1 fruit fly cellular context compared by ENCODE assay signal in the genomic region with DNA sequence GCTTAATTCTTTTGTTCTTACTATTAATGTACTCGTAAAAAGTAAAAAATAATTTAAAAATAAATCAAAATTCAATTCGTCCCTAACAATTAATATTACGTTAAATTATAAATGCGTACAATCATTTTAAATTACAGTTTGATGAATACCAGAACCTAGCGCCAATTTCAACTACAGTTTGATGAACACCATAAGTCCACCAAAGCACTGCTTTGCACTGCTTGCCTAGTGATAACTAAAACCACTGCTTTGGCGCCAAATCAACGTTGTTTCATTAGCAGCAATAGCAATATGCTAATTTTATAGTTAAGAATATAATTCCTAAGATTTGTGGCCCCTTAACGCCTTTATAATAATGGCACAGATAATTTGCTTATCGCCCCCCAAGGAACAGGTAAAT.
TF ChIP-seq lines count a peak whose summit lies in the region.

No protein-coding gene starts in this region.

TF ChIP-seq in whole organism, embryonic, 481 proteins besides CTCF, POLR2A, EP300 and RAD21 (continued from another document):
- no peak for TF ChIP-seq tx (GFP tag; optimal IDR thresholded peaks at IDR 0.05; lab: Kevin White, UChicago)
- no peak for TF ChIP-seq CG13775 (GFP tag; optimal IDR thresholded peaks at IDR 0.05; lab: Kevin White, UChicago)
- no peak for TF ChIP-seq croc (GFP tag; conservative IDR thresholded peaks at IDR 0.05; lab: Robert Waterston, UW)
- TF ChIP-seq cg (GFP tag; optimal IDR thresholded peaks at IDR 0.05; lab: Kevin White, UChicago) = no peak
- no peak for TF ChIP-seq CG5245 (GFP tag; optimal IDR thresholded peaks at IDR 0.05; lab: Kevin White, UChicago)
- no peak for TF ChIP-seq gem (tag; optimal IDR thresholded peaks at IDR 0.05; lab: Kevin White, UChicago)
- TF ChIP-seq z (GFP tag; IDR thresholded peaks at IDR 0.05; lab: Robert Waterston, UW) = no peak
- no peak for TF ChIP-seq CG15269 (tag; optimal IDR thresholded peaks at IDR 0.05; lab: Kevin White, UChicago)
- TF ChIP-seq prd (optimal IDR thresholded peaks at IDR 0.05; lab: Kevin White, UChicago) = no peak
- peak; percentile 65; the same call in 2 of the 3 replicates for TF ChIP-seq prd (GFP tag; IDR thresholded peaks at IDR 0.05; lab: Robert Waterston, UW)
- no peak for TF ChIP-seq CrebB (tag; optimal IDR thresholded peaks at IDR 0.05; lab: Kevin White, UChicago)
- TF ChIP-seq Neu2 (GFP tag; optimal IDR thresholded peaks at IDR 0.05; lab: Kevin White, UChicago; ENCODE audit: borderline replicate concordance) = no peak
- TF ChIP-seq Dfd (GFP tag; optimal IDR thresholded peaks at IDR 0.05; lab: Kevin White, UChicago) = peak in 1 of 2 experiments; percentile 72
- TF ChIP-seq CG8944 (GFP tag; optimal IDR thresholded peaks at IDR 0.05; lab: Kevin White, UChicago) = no peak
- peak; percentile 40 for TF ChIP-seq CG13624 (GFP tag; optimal IDR thresholded peaks at IDR 0.05; lab: Kevin White, UChicago)
- TF ChIP-seq Trl (optimal IDR thresholded peaks at IDR 0.05; lab: Kevin White, UChicago) = no peak
- TF ChIP-seq Trl (GFP tag; optimal IDR thresholded peaks at IDR 0.05; lab: Kevin White, UChicago) = no peak
- no peak for TF ChIP-seq CG43689 (GFP tag; IDR thresholded peaks at IDR 0.05; lab: Robert Waterston, UW)
- peak; percentile 40; the same call in 1 of the 2 replicates for TF ChIP-seq CG9932 (GFP tag; IDR thresholded peaks at IDR 0.05; lab: Robert Waterston, UW)
- TF ChIP-seq TFAM (GFP tag; optimal IDR thresholded peaks at IDR 0.05; lab: Kevin White, UChicago) = no peak
- peak; percentile 1 for TF ChIP-seq CG12659 (GFP tag; optimal IDR thresholded peaks at IDR 0.05; lab: Kevin White, UChicago)
- TF ChIP-seq Jarid2 (GFP tag; optimal IDR thresholded peaks at IDR 0.05; lab: Kevin White, UChicago) = no peak
- no peak for TF ChIP-seq CG4617 (GFP tag; optimal IDR thresholded peaks at IDR 0.05; lab: Kevin White, UChicago; ENCODE audit: borderline replicate concordance)
- TF ChIP-seq sob (GFP tag; IDR thresholded peaks at IDR 0.05; lab: Robert Waterston, UW) = no peak
- no peak for TF ChIP-seq PHDP (tag; optimal IDR thresholded peaks at IDR 0.05; lab: Kevin White, UChicago)
- TF ChIP-seq org-1 (GFP tag; optimal IDR thresholded peaks at IDR 0.05; lab: Kevin White, UChicago) = no peak
- TF ChIP-seq Atf6 (GFP tag; IDR thresholded peaks at IDR 0.05; lab: Robert Waterston, UW) = no peak
- TF ChIP-seq CG12071 (GFP tag; optimal IDR thresholded peaks at IDR 0.05; lab: Kevin White, UChicago) = no peak
- no peak for TF ChIP-seq gro (GFP tag; optimal IDR thresholded peaks at IDR 0.05; lab: Kevin White, UChicago)
- 0 out of 4 replicates have a peak, but pooled peaks have one; percentile 49 for TF ChIP-seq chinmo (GFP tag; IDR thresholded peaks at IDR 0.05; lab: Robert Waterston, UW; ENCODE audit: partially characterized antibody)
- TF ChIP-seq CG9437 (GFP tag; optimal IDR thresholded peaks at IDR 0.05; lab: Kevin White, UChicago) = no peak
- TF ChIP-seq zen (tag; optimal IDR thresholded peaks at IDR 0.05; lab: Kevin White, UChicago) = peak; percentile 61
- no peak for TF ChIP-seq Max (GFP tag; optimal IDR thresholded peaks at IDR 0.05; lab: Kevin White, UChicago)
- peak; percentile 72; the same call in 2 of the 3 replicates for TF ChIP-seq knrl (GFP tag; IDR thresholded peaks at IDR 0.05; lab: Robert Waterston, UW; ENCODE audit: partially characterized antibody)
- TF ChIP-seq CG2116 (GFP tag; optimal IDR thresholded peaks at IDR 0.05; lab: Kevin White, UChicago) = peak; percentile 14
- no peak for TF ChIP-seq slou (GFP tag; optimal IDR thresholded peaks at IDR 0.05; lab: Kevin White, UChicago)
- TF ChIP-seq CG10565 (GFP tag; optimal IDR thresholded peaks at IDR 0.05; lab: Kevin White, UChicago) = no peak
- TF ChIP-seq CG1233 (GFP tag; optimal IDR thresholded peaks at IDR 0.05; lab: Kevin White, UChicago) = no peak
- no peak for TF ChIP-seq eve (GFP tag; optimal IDR thresholded peaks at IDR 0.05; lab: Kevin White, UChicago)
- TF ChIP-seq lola (GFP tag; optimal IDR thresholded peaks at IDR 0.05; lab: Kevin White, UChicago) = no peak
- 0 out of 2 replicates have a peak, but pooled peaks have one; percentile 8 for TF ChIP-seq aop (GFP tag; IDR thresholded peaks at IDR 0.05; lab: Robert Waterston, UW)
- TF ChIP-seq grn (GFP tag; optimal IDR thresholded peaks at IDR 0.05; lab: Kevin White, UChicago) = no peak
- no peak for TF ChIP-seq scrt (GFP tag; optimal IDR thresholded peaks at IDR 0.05; lab: Kevin White, UChicago)
